Worm (Caenorhabditis elegans) whole organism, L3 larva: ENCODE data around the gene Y41E3.19.

Experiments
- R02D3.7 ChIP-seq: fragments of 150-350 bp; optimal IDR thresholded peaks from 2 replicates; lab custom pipeline; 2014; ENCODE audit warnings: missing biosample characterization, missing genetic modification characterization
- ZK546.5 ChIP-seq: sonication (generic microtip); optimal IDR thresholded peaks from 2 replicates; lab custom pipeline; 2017; ENCODE audit warnings: missing biosample characterization, missing genetic modification characterization
- ceh-16 ChIP-seq: sonication (generic microtip); optimal IDR thresholded peaks from 2 replicates; lab custom pipeline; 2017; ENCODE audit warnings: missing biosample characterization, missing genetic modification characterization
- ceh-82 ChIP-seq: fragments of 150-350 bp; optimal IDR thresholded peaks from 2 replicates; lab custom pipeline; 2014; ENCODE audit warnings: missing biosample characterization, missing genetic modification characterization
- ceh-9 ChIP-seq: sonication (generic microtip); optimal IDR thresholded peaks from 2 replicates; lab custom pipeline; 2018; ENCODE audit warnings: missing biosample characterization, missing genetic modification characterization
- daf-12 ChIP-seq: fragments of 150-350 bp; optimal IDR thresholded peaks from 2 replicates; lab custom pipeline; 2014; ENCODE audit warnings: missing biosample characterization, missing genetic modification reagents, missing genetic modification characterization
- egl-27 ChIP-seq: sonication (generic microtip); optimal IDR thresholded peaks from 4 replicates; lab custom pipeline; 2017; ENCODE audit warnings: missing biosample characterization, missing genetic modification reagents, missing genetic modification characterization
- egl-5 ChIP-seq: fragments of 150-350 bp; optimal IDR thresholded peaks from 2 replicates; lab custom pipeline; 2017; ENCODE audit warnings: missing biosample characterization, missing genetic modification reagents, missing genetic modification characterization, inconsistent platforms
- elt-1 ChIP-seq: fragments of 150-350 bp; optimal IDR thresholded peaks from 2 replicates; lab custom pipeline; 2014; ENCODE audit warnings: missing biosample characterization, missing genetic modification characterization
- elt-2 ChIP-seq: sonication (generic microtip); optimal IDR thresholded peaks from 2 replicates; lab custom pipeline; 2016; ENCODE audit warnings: missing genetic modification reagents, mild to moderate bottlenecking, missing genetic modification characterization, missing compliant biosample characterization
- elt-3 ChIP-seq, 3 experiments: fragments of 150-350 bp in 1 of 3; sonication (generic microtip) in 2 of 3; optimal IDR thresholded peaks; 2 replicates in 2 of 3; 4 replicates in 1 of 3; lab custom pipeline; 2014 to 2017; ENCODE audit warnings: missing biosample characterization in 3 of 3, missing genetic modification characterization in 3 of 3
- eor-1 ChIP-seq, 2 experiments: fragments of 150-350 bp; optimal IDR thresholded peaks; 2 replicates each; lab custom pipeline; 2014 to 2018; ENCODE audit warnings: missing biosample characterization in 2 of 2, missing genetic modification characterization in 2 of 2
- fkh-2 ChIP-seq: fragments of 150-350 bp; optimal IDR thresholded peaks from 2 replicates; lab custom pipeline; 2014; ENCODE audit warnings: missing biosample characterization, missing genetic modification reagents, missing genetic modification characterization
- fos-1 ChIP-seq: fragments of 150-350 bp; optimal IDR thresholded peaks from 2 replicates; lab custom pipeline; 2014; ENCODE audit warnings: missing biosample characterization, missing genetic modification characterization
- hmg-11 ChIP-seq: sonication (generic microtip); optimal IDR thresholded peaks from 2 replicates; lab custom pipeline; 2016; ENCODE audit warnings: missing genetic modification characterization, missing compliant biosample characterization
- lin-15B ChIP-seq: fragments of 150-350 bp; optimal IDR thresholded peaks from 2 replicates; lab custom pipeline; 2014; ENCODE audit warnings: missing biosample characterization, missing genetic modification characterization
- lin-39 ChIP-seq: fragments of 150-350 bp; optimal IDR thresholded peaks from 2 replicates; lab custom pipeline; 2018; ENCODE audit warnings: missing biosample characterization, missing genetic modification reagents, missing genetic modification characterization
- mdl-1 ChIP-seq: fragments of 150-350 bp; optimal IDR thresholded peaks from 2 replicates; lab custom pipeline; 2014; ENCODE audit warnings: missing biosample characterization, missing genetic modification characterization
- mml-1 ChIP-seq: fragments of 150-350 bp; sonication (generic microtip); optimal IDR thresholded peaks from 3 replicates; lab custom pipeline; 2014; ENCODE audit warnings: missing biosample characterization, missing genetic modification characterization
- nfya-1 ChIP-seq: sonication (generic microtip); optimal IDR thresholded peaks from 2 replicates; lab custom pipeline; 2017; ENCODE audit warnings: missing genetic modification characterization, mild to moderate bottlenecking, missing compliant biosample characterization, antibody characterized with exemption, moderate library complexity; ENCODE audit not compliant: insufficient read depth
- nhr-11 ChIP-seq: fragments of 150-350 bp; optimal IDR thresholded peaks from 2 replicates; lab custom pipeline; 2014; ENCODE audit warnings: missing biosample characterization, missing genetic modification characterization
- nhr-12 ChIP-seq: fragments of 150-350 bp; optimal IDR thresholded peaks from 2 replicates; lab custom pipeline; 2014; ENCODE audit warnings: missing biosample characterization, missing genetic modification characterization
- nhr-23 ChIP-seq: fragments of 150-350 bp; optimal IDR thresholded peaks from 2 replicates; lab custom pipeline; 2014; ENCODE audit warnings: missing biosample characterization, missing genetic modification reagents, missing genetic modification characterization
- nhr-28 ChIP-seq: fragments of 150-350 bp; optimal IDR thresholded peaks from 2 replicates; lab custom pipeline; 2014; ENCODE audit warnings: missing biosample characterization, missing genetic modification characterization
- nhr-43 ChIP-seq: sonication (generic microtip); optimal IDR thresholded peaks from 2 replicates; lab custom pipeline; 2016; ENCODE audit warnings: mild to moderate bottlenecking, missing genetic modification characterization, missing compliant biosample characterization; ENCODE audit not compliant: poor library complexity, severe bottlenecking
- nhr-77 ChIP-seq: fragments of 150-350 bp; optimal IDR thresholded peaks from 2 replicates; lab custom pipeline; 2014; ENCODE audit warnings: missing biosample characterization, missing genetic modification characterization
- pha-4 ChIP-seq: fragments of 150-350 bp; optimal IDR thresholded peaks from 2 replicates; lab custom pipeline; 2014; ENCODE audit warnings: missing biosample characterization, missing genetic modification reagents, missing genetic modification characterization
- pqm-1 ChIP-seq: fragments of 150-350 bp; optimal IDR thresholded peaks from 2 replicates; lab custom pipeline; 2017; ENCODE audit warnings: missing biosample characterization, missing genetic modification characterization, inconsistent platforms
- sea-2 ChIP-seq: fragments of 150-350 bp; sonication (generic microtip); optimal IDR thresholded peaks from 4 replicates; lab custom pipeline; 2014; ENCODE audit warnings: missing biosample characterization, missing genetic modification reagents, missing genetic modification characterization
- snpc-4 ChIP-seq: fragments of 150-350 bp; optimal IDR thresholded peaks from 2 replicates; lab custom pipeline; 2014; ENCODE audit warnings: missing biosample characterization, missing genetic modification characterization
- unc-62 ChIP-seq: fragments of 150-350 bp; sonication (generic microtip); optimal IDR thresholded peaks from 4 replicates; lab custom pipeline; 2014; ENCODE audit warnings: missing biosample characterization, missing genetic modification reagents, missing genetic modification characterization
- zag-1 ChIP-seq: fragments of 150-350 bp; optimal IDR thresholded peaks from 2 replicates; lab custom pipeline; 2014; ENCODE audit warnings: missing biosample characterization, missing genetic modification characterization
- ztf-11 ChIP-seq: fragments of 150-350 bp; optimal IDR thresholded peaks from 2 replicates; lab custom pipeline; 2014; ENCODE audit warnings: missing biosample characterization, missing genetic modification characterization
- ztf-4 ChIP-seq: fragments of 150-350 bp; optimal IDR thresholded peaks from 2 replicates; lab custom pipeline; 2014; ENCODE audit warnings: missing biosample characterization, missing genetic modification characterization

Gene Y41E3.19

ce11 chrIV:15063789-15064188, 7.9 kb downstream of the Y41E3.19 start:
- TF ChIP-seq pha-4 (tag; lab: Kevin White, UChicago) (no peak), nhr-23 (tag; lab: Kevin White, UChicago) (no peak), lin-39 (no peak), fkh-2 (tag; lab: Kevin White, UChicago) (no peak), nhr-43 (no peak), pqm-1 (no peak), fos-1 (no peak), nhr-28 (tag; lab: Kevin White, UChicago) (no peak), ztf-4 (tag; lab: Kevin White, UChicago) (no peak), ZK546.5 (tag; lab: Kevin White, UChicago) (no peak), mdl-1 (tag; lab: Kevin White, UChicago) (no peak), eor-1 (tag; optimal IDR thresholded peaks at IDR 0.05; lab: Kevin White, UChicago) (no peak), ztf-11 (tag; lab: Kevin White, UChicago) (no peak), elt-1 (tag; lab: Kevin White, UChicago) (no peak), mml-1 (tag; lab: Kevin White, UChicago) (no peak), ceh-16 (tag; lab: Kevin White, UChicago) (no peak), lin-15B (tag; lab: Kevin White, UChicago) (no peak), ceh-82 (tag; lab: Kevin White, UChicago) (no peak)
- TF ChIP-seq, all 47 proteins: peak for 0

ce11 chrIV:15065653-15066052, 9.7 kb downstream of the Y41E3.19 start, which contains the start of gene Y41E3.18:
Gene Y41E3.18, minus strand, starts transcription at chrIV:15065753.
- TF ChIP-seq nhr-43, result no peak
- TF ChIP-seq pha-4 (tag; lab: Kevin White, UChicago), result no peak
- no peak for TF ChIP-seq snpc-4 (tag; lab: Kevin White, UChicago)
- TF ChIP-seq ztf-11 (tag; lab: Kevin White, UChicago), result no peak
- TF ChIP-seq R02D3.7 (tag; lab: Kevin White, UChicago), result no peak
- TF ChIP-seq egl-27 (tag; lab: Kevin White, UChicago), result no peak
- TF ChIP-seq fos-1, result no peak
- no peak for TF ChIP-seq sea-2 (GFP tag; lab: Kevin White, UChicago)
- TF ChIP-seq nhr-11 (tag; lab: Kevin White, UChicago), result no peak
- no peak for TF ChIP-seq daf-12 (tag; lab: Kevin White, UChicago)
- no peak for TF ChIP-seq egl-5
- TF ChIP-seq ceh-16 (tag; lab: Kevin White, UChicago), result no peak
- no peak for TF ChIP-seq ztf-4 (tag; lab: Kevin White, UChicago)
- no peak for TF ChIP-seq nhr-77 (tag; lab: Kevin White, UChicago)

- TF ChIP-seq ZK546.5 (tag; lab: Kevin White, UChicago) (no peak), pqm-1 (no peak), ceh-16 (tag; lab: Kevin White, UChicago) (no peak), elt-2 (tag; lab: Kevin White, UChicago) (no peak), nhr-43 (no peak), mml-1 (tag; lab: Kevin White, UChicago) (no peak), pha-4 (tag; lab: Kevin White, UChicago) (no peak), ceh-9 (no peak), nfya-1 (tag; lab: Kevin White, UChicago) (no peak), ztf-4 (tag; lab: Kevin White, UChicago) (no peak)
These were observed 12.9 kb downstream of the Y41E3.19 start, which contains the start of gene srt-48 for ce11 chrIV:15068818-15069217. Gene srt-48, minus strand, starts transcription at chrIV:15068918.

DNA sequence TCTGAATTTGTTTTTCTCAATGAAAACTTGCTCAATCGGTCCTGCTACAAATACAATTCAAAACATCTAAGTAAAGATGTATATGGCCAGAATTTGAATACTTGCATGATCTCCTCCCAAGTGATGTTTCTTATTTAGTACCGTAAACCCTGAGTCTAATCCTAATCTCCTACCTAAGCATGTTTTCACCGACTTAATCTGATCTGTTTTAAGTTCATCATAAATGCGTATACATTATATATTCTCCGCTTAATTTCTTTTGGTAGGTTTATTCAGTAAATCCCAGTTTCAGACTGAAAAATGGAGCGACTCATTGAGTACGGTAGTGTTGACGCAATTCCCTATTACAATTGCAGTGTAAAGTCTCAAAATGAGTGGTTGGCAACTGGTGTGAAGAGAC, 18.5 kb downstream of the Y41E3.19 start, which contains the start of gene srt-50:
Gene srt-50 (plus strand): TSS at position 301 of the 400 bp plus-strand sequence.
- TF ChIP-seq nhr-12 (tag; lab: Kevin White, UChicago), result no peak
- TF ChIP-seq lin-15B (tag; lab: Kevin White, UChicago), result no peak
- TF ChIP-seq sea-2 (GFP tag; lab: Kevin White, UChicago), result no peak
- TF ChIP-seq unc-62 (GFP tag; lab: Kevin White, UChicago), result no peak
- no peak for TF ChIP-seq nhr-23 (tag; lab: Kevin White, UChicago)
- TF ChIP-seq ceh-82 (tag; lab: Kevin White, UChicago), result no peak
- TF ChIP-seq ztf-11 (tag; lab: Kevin White, UChicago), result no peak
- TF ChIP-seq fkh-2 (tag; lab: Kevin White, UChicago), result no peak
- TF ChIP-seq pha-4 (tag; lab: Kevin White, UChicago), result no peak
- TF ChIP-seq hmg-11, result no peak
- no peak for TF ChIP-seq elt-3 (tag; optimal IDR thresholded peaks at IDR 0.05; lab: Kevin White, UChicago)
- TF ChIP-seq mdl-1 (tag; lab: Kevin White, UChicago), result no peak
- no peak for TF ChIP-seq nhr-11 (tag; lab: Kevin White, UChicago)
- no peak for TF ChIP-seq zag-1 (tag; lab: Kevin White, UChicago)
- no peak for TF ChIP-seq elt-1 (tag; lab: Kevin White, UChicago)
- TF ChIP-seq, all 47 proteins: peak for 0
